Worm (Caenorhabditis elegans) whole organism, L4 larva: ENCODE results near the gene spp-30.

Source experiments
- ZK546.5 ChIP-seq, 2 experiments: sonication (generic microtip); optimal IDR thresholded peaks; 2 replicates each; lab custom pipeline; 2017; ENCODE audit warnings: missing biosample characterization in 2 of 2, missing genetic modification characterization in 2 of 2
- ama-1 ChIP-seq: fragments of 150-350 bp; optimal IDR thresholded peaks from 2 replicates; lab custom pipeline; 2014; ENCODE audit warnings: inconsistent platforms, mixed read lengths
- ceh-28 ChIP-seq: fragments of 150-350 bp; optimal IDR thresholded peaks from 2 replicates; lab custom pipeline; 2014; ENCODE audit warnings: missing biosample characterization, missing genetic modification reagents, missing genetic modification characterization
- lsy-2 ChIP-seq, 2 experiments: fragments of 150-350 bp in 1 of 2; sonication (generic microtip) in 1 of 2; optimal IDR thresholded peaks; 2 replicates each; lab custom pipeline; 2014 to 2017; ENCODE audit warnings: missing biosample characterization in 2 of 2, missing genetic modification characterization in 2 of 2
- unc-62 ChIP-seq, 3 experiments: fragments of 150-350 bp in 1 of 3; sonication (generic microtip); optimal IDR thresholded peaks in 2 of 3; peaks in 1 of 3; 1 replicate in 1 of 3; 2 replicates in 2 of 3; lab custom pipeline; 2014 to 2017; ENCODE audit warnings: missing biosample characterization in 3 of 3, missing genetic modification characterization in 3 of 3, missing genetic modification reagents in 3 of 3, missing genotype in 1 of 3
- ztf-11 ChIP-seq: fragments of 150-350 bp; optimal IDR thresholded peaks from 2 replicates; lab custom pipeline; 2014; ENCODE audit warnings: missing biosample characterization, missing genetic modification characterization

DNA sequence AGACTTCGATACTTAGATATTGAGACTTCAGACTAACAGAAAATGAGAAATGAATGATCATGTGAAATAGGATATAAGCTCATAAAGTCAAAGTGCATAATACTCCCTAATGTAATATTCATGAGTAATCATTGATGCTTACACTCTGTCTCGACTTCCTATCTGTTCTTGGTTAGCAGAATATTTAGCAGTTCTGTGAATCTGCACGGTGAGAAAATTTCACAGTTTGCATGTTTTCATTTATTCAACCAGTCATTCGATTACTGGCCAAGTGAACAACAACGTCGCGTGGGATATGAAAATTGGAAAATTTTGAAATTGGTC is 21.0 kb downstream of the spp-30 start:
- TF ChIP-seq unc-62 (GFP tag; optimal IDR thresholded peaks at IDR 0.05 in 1 of 2; lab: Kevin White, UChicago), result no peak
- TF ChIP-seq unc-62 (tag; optimal IDR thresholded peaks at IDR 0.05; lab: Kevin White, UChicago), result no peak
- TF ChIP-seq ama-1 (lab: Kevin White, UChicago), result no peak
- no peak for TF ChIP-seq ZK546.5 (tag; optimal IDR thresholded peaks at IDR 0.05; lab: Kevin White, UChicago)
- TF ChIP-seq ceh-28 (tag; lab: Kevin White, UChicago), result no peak
- no peak for TF ChIP-seq lsy-2 (tag; optimal IDR thresholded peaks at IDR 0.05; lab: Kevin White, UChicago)
- no peak for TF ChIP-seq ztf-11 (tag; lab: Kevin White, UChicago)
